Worm (Caenorhabditis elegans) whole organism, mixed stage, embryonic: Measurements from ENCODE around the gene acc-4.

ENCODE experiments used
- mep-1 ChIP-seq: fragments of 150-350 bp; optimal IDR thresholded peaks from 2 replicates; lab custom pipeline; 2017; ENCODE audit warnings: missing biosample characterization, missing genetic modification reagents, missing genetic modification characterization, inconsistent platforms
- snpc-4 ChIP-seq: fragments of 150-350 bp; optimal IDR thresholded peaks from 2 replicates; lab custom pipeline; 2014; ENCODE audit warnings: missing biosample characterization, missing genetic modification characterization
- unc-62 ChIP-seq: fragments of 150-350 bp; optimal IDR thresholded peaks from 2 replicates; lab custom pipeline; 2014; ENCODE audit warnings: missing biosample characterization, missing genetic modification reagents, missing genetic modification characterization

DNA sequence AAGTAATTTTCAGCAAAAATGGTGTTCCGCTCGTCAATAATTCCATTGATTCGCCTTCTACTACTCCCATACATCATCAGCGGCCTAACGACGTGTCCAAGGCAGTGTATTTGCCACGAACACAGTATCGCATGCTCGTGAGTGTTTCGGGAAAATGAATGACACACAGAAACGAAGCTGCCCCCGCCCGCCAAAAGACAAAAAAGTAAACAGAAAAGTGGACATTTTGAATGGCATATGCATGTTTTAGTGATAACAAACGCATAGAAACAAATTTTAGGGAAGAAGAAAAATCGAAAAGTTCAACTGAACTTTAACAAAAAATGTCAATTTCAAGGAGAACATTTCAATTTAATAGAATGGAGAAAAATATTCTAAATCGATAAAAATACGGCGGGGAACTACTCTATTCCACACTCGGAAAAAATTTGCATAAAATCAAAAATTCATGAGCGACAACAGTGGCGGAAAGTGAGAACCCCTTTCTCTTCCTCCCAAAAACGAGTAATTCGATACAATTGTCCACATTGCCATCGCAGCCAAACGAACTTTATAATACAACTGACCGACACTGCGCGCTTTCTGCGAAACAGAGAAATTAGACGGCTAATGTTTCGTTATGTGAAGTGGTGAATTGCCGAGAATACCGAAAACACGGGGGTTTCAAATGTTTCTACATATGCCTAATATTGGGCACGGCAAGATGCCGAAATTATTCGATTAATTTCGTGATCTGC, 44.8 kb upstream of the acc-4 start:
- TF ChIP-seq mep-1 (tag; lab: Kevin White, UChicago) (no peak), unc-62 (no peak), snpc-4 (no peak)
